Worm (Caenorhabditis elegans) whole organism, early embryonic: Measurements from ENCODE around the gene F36A4.1.

Experiments
- B0310.2 ChIP-seq: sonication (generic microtip); optimal IDR thresholded peaks from 2 replicates; lab custom pipeline; 2016; ENCODE audit warnings: mild to moderate bottlenecking, missing genetic modification characterization, missing compliant biosample characterization
- F13C5.2 ChIP-seq: sonication (generic microtip); optimal IDR thresholded peaks from 2 replicates; lab custom pipeline; 2017; ENCODE audit warnings: mild to moderate bottlenecking, missing genetic modification characterization, inconsistent platforms, missing compliant biosample characterization
- aly-1 ChIP-seq: sonication (generic microtip); optimal IDR thresholded peaks from 2 replicates; lab custom pipeline; 2016; ENCODE audit warnings: missing genetic modification characterization, missing compliant biosample characterization
- ama-1 ChIP-seq: fragments of 150-350 bp; optimal IDR thresholded peaks from 2 replicates; lab custom pipeline; 2014
- ceh-13 ChIP-seq: fragments of 200-800 bp; sonication (Bioruptor generic); optimal IDR thresholded peaks from 2 replicates; lab custom pipeline; 2018; ENCODE audit warnings: mild to moderate bottlenecking, missing genetic modification characterization, missing compliant biosample characterization
- ceh-36 ChIP-seq: sonication (generic microtip); optimal IDR thresholded peaks from 2 replicates; lab custom pipeline; 2016; ENCODE audit warnings: missing genetic modification characterization, inconsistent platforms, missing compliant biosample characterization
- ets-7 ChIP-seq: sonication (generic microtip); optimal IDR thresholded peaks from 2 replicates; lab custom pipeline; 2016; ENCODE audit warnings: missing genotype, missing genetic modification characterization, missing compliant biosample characterization
- flt-1 ChIP-seq: fragments of 200-800 bp; sonication (Bioruptor generic); IDR thresholded peaks from 2 replicates; pipeline ENCODE4 v1.3.6; 2022; ENCODE audit warnings: missing genetic modification characterization, missing compliant biosample characterization
- hmbx-1 ChIP-seq: sonication (generic microtip); optimal IDR thresholded peaks from 2 replicates; lab custom pipeline; 2016; ENCODE audit warnings: mild to moderate bottlenecking, missing genetic modification characterization, missing compliant biosample characterization
- hmg-4 ChIP-seq: fragments of 200-800 bp; sonication (Bioruptor generic); optimal IDR thresholded peaks from 2 replicates; lab custom pipeline; 2018; ENCODE audit warnings: mild to moderate bottlenecking, missing genetic modification characterization, missing compliant biosample characterization
- hnd-1 ChIP-seq: sonication (generic microtip); optimal IDR thresholded peaks from 2 replicates; lab custom pipeline; 2016; ENCODE audit warnings: missing genetic modification characterization, missing compliant biosample characterization
- pes-1 ChIP-seq: fragments of 200-800 bp; sonication (Bioruptor generic); IDR thresholded peaks from 2 replicates; pipeline ENCODE4 v1.3.6; 2022; ENCODE audit warnings: missing genetic modification reagents, missing genetic modification characterization, missing compliant biosample characterization
- scrt-1 ChIP-seq: fragments of 200-800 bp; sonication (Bioruptor generic); IDR thresholded peaks from 2 replicates; pipeline ENCODE4 v1.3.6; 2022; ENCODE audit warnings: missing genetic modification characterization, missing compliant biosample characterization
- sea-1 ChIP-seq: fragments of 200-800 bp; sonication (Bioruptor generic); conservative IDR thresholded peaks from 2 replicates; pipeline ENCODE4 v1.3.6; 2022; ENCODE audit warnings: missing genetic modification characterization, missing compliant biosample characterization
- tbx-11 ChIP-seq: fragments of 200-800 bp; sonication (Bioruptor generic); IDR thresholded peaks from 2 replicates; pipeline ENCODE4 v1.3.6; 2022; ENCODE audit warnings: missing genetic modification characterization, missing compliant biosample characterization
- tbx-37 ChIP-seq: fragments of 200-800 bp; sonication (Bioruptor generic); conservative IDR thresholded peaks from 2 replicates; pipeline ENCODE4 v1.3.6; 2022; ENCODE audit warnings: missing genetic modification reagents, missing genetic modification characterization, missing compliant biosample characterization
- tra-4 ChIP-seq: sonication (generic microtip); optimal IDR thresholded peaks from 2 replicates; lab custom pipeline; 2017; ENCODE audit warnings: missing genetic modification characterization, missing compliant biosample characterization

Gene F36A4.1

DNA sequence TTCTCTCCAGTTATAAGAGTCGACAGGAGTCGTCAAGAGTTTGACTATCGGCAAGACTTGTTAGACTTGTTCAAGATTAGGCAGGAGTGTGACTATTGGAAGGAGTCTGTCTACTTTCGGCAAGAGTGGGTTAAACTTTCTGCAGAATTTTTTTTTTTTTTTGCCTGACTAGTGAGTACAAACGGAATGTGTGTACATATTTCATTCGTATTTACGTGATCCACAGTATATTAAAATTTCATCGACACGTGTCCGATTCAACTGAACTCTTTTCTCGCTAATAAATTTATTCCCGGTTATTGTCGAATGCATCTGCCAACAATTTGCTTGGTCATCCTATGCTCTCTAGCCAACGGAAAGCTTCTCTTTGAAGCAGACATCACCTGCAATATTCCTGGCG, at the start of gene F36A4.1:
F36A4.1 (plus strand) TSS at position 301 of the 400 bp plus-strand sequence.
- TF ChIP-seq hnd-1 (tag; lab: Kevin White, UChicago): no peak

DNA sequence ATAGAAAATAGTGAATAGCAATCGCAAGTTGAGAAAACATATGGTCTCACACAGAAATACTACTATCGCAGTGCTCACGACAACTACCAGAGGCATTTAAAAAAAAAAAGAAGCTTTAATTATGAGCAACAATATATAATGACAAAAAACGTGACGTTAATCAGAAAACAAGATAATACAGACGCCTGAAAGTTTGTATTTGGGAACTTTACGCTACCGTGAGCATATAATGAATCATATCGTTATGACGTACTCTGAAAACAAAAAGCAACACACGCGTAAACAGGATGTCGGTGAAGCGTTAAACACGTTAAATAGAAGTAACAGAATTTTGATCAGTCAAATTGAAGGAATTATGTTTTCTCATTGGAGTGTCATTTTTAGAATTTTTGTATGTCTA, 46.4 kb upstream of the F36A4.1 start, which contains the start of gene srbc-71:
srbc-71 (minus strand) TSS at position 101 of the 400 bp plus-strand sequence.
- TF ChIP-seq tra-4 (tag; lab: Kevin White, UChicago) (no peak), ceh-36 (tag; lab: Kevin White, UChicago) (no peak), hnd-1 (tag; lab: Kevin White, UChicago) (no peak), scrt-1 (GFP tag; lab: Robert Waterston, UW) (no peak), hmbx-1 (tag; lab: Kevin White, UChicago) (no peak), ama-1 (no peak), flt-1 (GFP tag; lab: Robert Waterston, UW) (no peak), F13C5.2 (tag; lab: Kevin White, UChicago) (no peak), pes-1 (GFP tag; lab: Robert Waterston, UW) (no peak), aly-1 (no peak), ets-7 (tag; lab: Kevin White, UChicago) (no peak), tbx-37 (GFP tag; lab: Robert Waterston, UW) (no peak), B0310.2 (no peak), ceh-13 (GFP tag; lab: Kevin White, UChicago) (no peak), hmg-4 (GFP tag; lab: Kevin White, UChicago) (no peak), tbx-11 (no peak), sea-1 (no peak)

DNA sequence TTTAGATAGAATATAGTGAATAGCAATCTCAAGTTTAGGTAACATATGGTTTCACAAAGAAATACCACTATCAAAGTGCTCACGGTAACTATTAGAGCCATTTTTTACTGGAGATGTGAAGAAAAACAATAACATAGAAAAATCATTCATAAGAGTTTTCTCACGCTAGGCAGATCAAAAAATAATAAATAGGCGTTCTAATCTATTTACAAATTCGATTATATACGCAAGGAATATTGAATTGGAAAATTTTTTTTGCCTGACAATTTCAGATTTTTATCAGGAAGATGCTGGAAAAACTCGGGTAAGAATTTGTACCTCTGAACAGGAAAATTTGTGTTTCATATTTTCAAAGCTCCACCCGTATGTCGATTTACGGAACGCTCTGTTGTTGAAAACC, 44.4 kb upstream of the F36A4.1 start, which contains the start of gene srbc-70:
srbc-70 (minus strand) TSS at position 101 of the 400 bp plus-strand sequence.
- TF ChIP-seq hmbx-1 (tag; lab: Kevin White, UChicago) (no peak), tbx-11 (no peak), ceh-13 (GFP tag; lab: Kevin White, UChicago) (no peak), B0310.2 (no peak), sea-1 (no peak), hmg-4 (GFP tag; lab: Kevin White, UChicago) (no peak), hnd-1 (tag; lab: Kevin White, UChicago) (no peak), scrt-1 (GFP tag; lab: Robert Waterston, UW) (no peak), ets-7 (tag; lab: Kevin White, UChicago) (no peak), tra-4 (tag; lab: Kevin White, UChicago) (no peak), tbx-37 (GFP tag; lab: Robert Waterston, UW) (no peak), pes-1 (GFP tag; lab: Robert Waterston, UW) (no peak), F13C5.2 (tag; lab: Kevin White, UChicago) (no peak), ama-1 (no peak), aly-1 (no peak), flt-1 (GFP tag; lab: Robert Waterston, UW) (no peak), ceh-36 (tag; lab: Kevin White, UChicago) (no peak)

DNA sequence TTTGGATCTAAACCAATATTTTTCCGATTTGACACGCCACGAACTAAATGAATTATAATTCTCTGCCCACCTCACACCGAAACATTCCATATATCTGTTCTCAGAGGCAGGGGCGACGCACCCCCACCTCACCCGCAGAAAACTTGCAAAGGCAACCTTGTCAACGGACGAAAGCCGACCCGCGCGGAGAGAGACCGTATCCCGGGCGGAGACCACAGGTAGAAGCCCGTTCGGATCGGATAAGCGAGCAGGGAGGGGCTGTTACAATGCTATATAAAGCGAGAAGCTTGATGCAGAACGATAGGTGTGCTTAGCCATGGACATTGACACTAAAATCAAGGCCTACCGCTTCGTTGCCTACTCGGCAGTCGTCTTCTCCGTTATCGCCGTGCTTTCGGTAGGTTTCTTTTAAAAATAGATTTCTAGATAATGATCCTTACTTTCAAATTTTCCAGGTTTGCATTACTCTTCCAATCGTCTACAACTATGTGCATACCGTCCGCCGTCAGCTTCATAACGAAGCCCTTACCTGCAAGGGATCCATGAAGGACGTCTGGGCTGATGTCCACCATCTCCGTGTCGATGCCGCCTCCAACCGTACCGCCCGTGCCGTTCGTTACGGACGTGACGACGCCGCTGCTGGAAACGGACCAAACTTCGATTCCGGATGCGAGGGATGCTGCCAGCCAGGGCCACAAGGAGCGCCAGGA, 36.8 kb upstream of the F36A4.1 start, which contains the start of the genes zipt-2.2 and dpy-13:
zipt-2.2 (minus strand) TSS at position 51 of the 710 bp plus-strand sequence.
dpy-13 (plus strand) TSS at position 300 of the 710 bp plus-strand sequence.
- no peak for TF ChIP-seq hmbx-1 (tag; lab: Kevin White, UChicago)
- no peak for TF ChIP-seq ceh-13 (GFP tag; lab: Kevin White, UChicago)
- TF ChIP-seq ama-1: no peak

DNA sequence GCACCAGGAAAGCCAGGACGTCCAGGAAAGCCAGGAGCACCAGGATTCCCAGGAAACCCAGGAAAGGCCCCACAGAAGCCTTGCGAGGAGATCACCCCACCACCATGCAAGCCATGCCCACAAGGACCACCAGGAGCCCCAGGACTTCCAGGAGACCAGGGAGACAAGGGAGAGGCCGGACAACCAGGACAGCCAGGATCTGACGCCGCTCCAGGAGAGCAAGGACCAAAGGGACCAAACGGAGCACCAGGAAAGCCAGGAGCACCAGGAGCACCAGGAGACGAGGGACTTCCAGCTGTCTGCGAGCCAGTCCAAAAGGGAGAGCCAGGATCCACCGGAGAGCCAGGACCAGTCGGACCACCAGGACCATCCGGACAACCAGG, 36.3 kb upstream of the F36A4.1 start:
- TF ChIP-seq F13C5.2 (tag; lab: Kevin White, UChicago): no peak
- TF ChIP-seq ceh-13 (GFP tag; lab: Kevin White, UChicago): no peak
- TF ChIP-seq B0310.2: no peak
- TF ChIP-seq hmg-4 (GFP tag; lab: Kevin White, UChicago): no peak
- no peak for TF ChIP-seq tbx-37 (GFP tag; lab: Robert Waterston, UW)
- TF ChIP-seq ceh-36 (tag; lab: Kevin White, UChicago): no peak
- TF ChIP-seq pes-1 (GFP tag; lab: Robert Waterston, UW): no peak
- TF ChIP-seq ets-7 (tag; lab: Kevin White, UChicago): no peak
- no peak for TF ChIP-seq hmbx-1 (tag; lab: Kevin White, UChicago)
- no peak for TF ChIP-seq tbx-11
- no peak for TF ChIP-seq flt-1 (GFP tag; lab: Robert Waterston, UW)
- no peak for TF ChIP-seq sea-1
- no peak for TF ChIP-seq ama-1
- TF ChIP-seq aly-1: no peak
- no peak for TF ChIP-seq hnd-1 (tag; lab: Kevin White, UChicago)
- no peak for TF ChIP-seq tra-4 (tag; lab: Kevin White, UChicago)
- TF ChIP-seq scrt-1 (GFP tag; lab: Robert Waterston, UW): no peak

DNA sequence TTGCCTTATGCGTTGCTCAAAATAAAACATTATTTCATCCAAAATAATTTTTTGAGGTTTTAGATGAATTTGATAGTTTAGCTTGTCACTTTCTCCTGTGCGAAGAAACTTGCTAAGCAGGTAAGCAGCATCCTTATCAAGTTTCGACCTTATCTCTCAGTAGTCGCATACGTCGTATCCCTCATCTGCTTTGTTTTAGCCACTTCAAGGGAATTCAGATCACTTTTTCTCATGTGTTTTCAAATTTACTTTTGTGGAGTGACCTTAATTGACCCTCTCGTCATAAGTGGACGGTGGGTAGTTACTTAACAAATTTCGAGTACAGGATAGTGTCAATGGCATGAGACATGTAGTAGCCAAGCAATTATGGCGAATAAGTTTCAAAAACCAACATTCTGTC, 35.6 kb upstream of the F36A4.1 start:
- TF ChIP-seq hmg-4 (GFP tag; lab: Kevin White, UChicago) (no peak), flt-1 (GFP tag; lab: Robert Waterston, UW) (no peak), F13C5.2 (tag; lab: Kevin White, UChicago) (no peak), pes-1 (GFP tag; lab: Robert Waterston, UW) (no peak), ama-1 (no peak), B0310.2 (no peak)

DNA sequence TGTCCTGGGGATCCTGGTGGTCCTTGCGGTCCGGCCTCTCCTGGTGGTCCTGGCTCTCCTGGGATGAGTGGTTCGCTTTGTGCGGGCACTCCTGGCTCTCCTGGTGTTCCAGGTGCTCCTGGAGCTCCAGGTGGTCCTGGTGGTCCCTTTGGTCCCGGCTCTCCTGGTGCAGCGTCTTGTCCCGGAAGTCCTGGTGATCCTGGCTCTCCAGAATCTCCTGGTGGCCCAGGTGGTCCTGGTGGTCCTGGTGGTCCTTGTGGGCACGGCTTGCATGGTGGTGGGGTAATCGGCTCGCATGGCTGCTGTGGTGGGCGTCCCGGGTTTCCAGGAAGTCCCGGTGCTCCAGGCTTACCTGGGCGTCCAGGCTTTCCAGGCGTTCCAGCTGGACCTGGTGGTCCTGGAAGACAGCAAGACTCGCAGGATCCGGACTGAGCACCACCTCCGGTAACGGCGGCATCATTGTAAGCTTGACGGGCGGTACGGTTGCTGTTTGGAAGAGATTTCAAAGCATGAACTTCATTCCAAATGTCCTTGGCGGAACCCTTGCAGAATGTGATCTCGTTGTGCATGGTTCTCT, 28.3 kb upstream of the F36A4.1 start:
- TF ChIP-seq tra-4 (tag; lab: Kevin White, UChicago) (no peak), aly-1 (peak; percentile 2)

DNA sequence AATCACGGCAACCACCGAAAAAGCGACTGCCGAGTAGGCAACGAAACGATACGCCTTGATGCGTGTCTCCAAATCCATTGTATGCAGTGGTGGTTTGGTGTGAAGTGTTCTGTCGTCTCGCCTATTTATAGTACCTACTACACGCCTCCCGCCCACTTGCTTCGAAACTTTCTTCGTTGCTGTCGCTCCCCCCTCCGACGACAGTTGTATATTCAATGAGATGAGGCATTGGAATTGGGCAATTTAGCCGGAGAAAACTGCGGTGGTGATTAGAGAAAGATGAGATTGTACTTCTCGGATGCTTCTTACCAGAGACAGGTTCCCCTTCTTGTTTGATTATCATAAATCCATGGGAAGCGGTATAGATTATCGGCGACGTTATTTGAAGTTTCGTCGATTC, 27.8 kb upstream of the F36A4.1 start, which contains the start of gene col-34:
col-34 (minus strand) TSS at position 101 of the 400 bp plus-strand sequence.
- TF ChIP-seq ceh-13 (GFP tag; lab: Kevin White, UChicago): no peak
- no peak for TF ChIP-seq ceh-36 (tag; lab: Kevin White, UChicago)
